Worm (Caenorhabditis elegans): Measurements from ENCODE around the gene F42A10.7.

DNA sequence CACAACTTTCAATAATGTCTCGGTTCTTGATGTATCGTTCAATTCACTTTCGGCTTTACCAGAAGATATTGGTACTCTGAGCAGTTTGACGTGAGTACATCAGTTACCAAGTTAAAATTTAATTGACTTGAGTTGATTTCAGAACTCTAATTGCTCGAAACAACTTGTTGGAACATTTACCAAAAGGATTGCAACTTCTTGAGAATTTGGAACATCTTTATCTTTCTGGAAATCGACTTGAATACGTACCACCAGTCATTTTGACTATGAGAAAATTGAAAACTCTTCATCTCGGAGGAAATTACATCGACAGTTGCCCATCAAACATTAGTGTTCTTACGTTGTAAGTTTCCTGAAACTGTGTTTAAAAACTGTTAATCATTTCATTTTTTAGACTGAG is 31.7 kb downstream of the F42A10.7 start:
- TF ChIP-seq tbx-37 (GFP tag; conservative IDR thresholded peaks at IDR 0.05): no peak
- no peak for TF ChIP-seq F13C5.2 (tag; optimal IDR thresholded peaks at IDR 0.05)
- TF ChIP-seq ama-1 (optimal IDR thresholded peaks at IDR 0.05): no peak
- no peak for TF ChIP-seq ets-7 (tag; optimal IDR thresholded peaks at IDR 0.05)
- TF ChIP-seq B0310.2 (tag; optimal IDR thresholded peaks at IDR 0.05): no peak
- TF ChIP-seq hmbx-1 (tag; optimal IDR thresholded peaks at IDR 0.05): no peak
- no peak for TF ChIP-seq hnd-1 (tag; optimal IDR thresholded peaks at IDR 0.05)
- no peak for TF ChIP-seq tbx-11 (GFP tag; IDR thresholded peaks at IDR 0.05)
- TF ChIP-seq flt-1 (GFP tag; IDR thresholded peaks at IDR 0.05): no peak
- TF ChIP-seq scrt-1 (GFP tag; IDR thresholded peaks at IDR 0.05): no peak
- TF ChIP-seq ceh-36 (tag; optimal IDR thresholded peaks at IDR 0.05): no peak
